Worm (Caenorhabditis elegans) whole organism, young adult: Measurements from ENCODE around the gene Y47A7.2.

ENCODE experiments used
- C06A6.2 ChIP-seq: fragments of 200-800 bp; sonication (Bioruptor generic); conservative IDR thresholded peaks from 2 replicates; pipeline ENCODE4 v1.3.6; 2022; ENCODE audit warnings: missing genetic modification characterization, missing compliant biosample characterization
- F39B2.1 ChIP-seq: fragments of 200-800 bp; sonication (Bioruptor generic); IDR thresholded peaks from 2 replicates; pipeline ENCODE4 v1.3.6; 2022; ENCODE audit warnings: missing genetic modification reagents, missing genetic modification characterization, missing compliant biosample characterization
- Y95B8A.8 ChIP-seq: fragments of 200-800 bp; sonication (Bioruptor generic); IDR thresholded peaks from 2 replicates; pipeline ENCODE4 v1.3.6; 2022; ENCODE audit warnings: missing genetic modification reagents, missing genetic modification characterization, missing compliant biosample characterization
- bed-2 ChIP-seq: fragments of 200-800 bp; sonication (Bioruptor generic); IDR thresholded peaks from 2 replicates; pipeline ENCODE4 v1.3.6; 2022; ENCODE audit warnings: missing genetic modification reagents, missing genetic modification characterization, missing compliant biosample characterization
- cebp-2 ChIP-seq: fragments of 200-800 bp; sonication (Bioruptor generic); IDR thresholded peaks from 2 replicates; pipeline ENCODE4 v1.3.6; 2022; ENCODE audit warnings: missing genetic modification characterization, missing compliant biosample characterization
- nhr-120 ChIP-seq: fragments of 200-800 bp; sonication (Bioruptor generic); IDR thresholded peaks from 2 replicates; pipeline ENCODE4 v1.3.6; 2022; ENCODE audit warnings: missing genetic modification characterization, missing compliant biosample characterization
- nhr-179 ChIP-seq: sonication (generic microtip); optimal IDR thresholded peaks from 2 replicates; lab custom pipeline; 2016; ENCODE audit warnings: mild to moderate bottlenecking, missing genetic modification characterization, missing compliant biosample characterization
- pha-4 ChIP-seq: fragments of 150-350 bp; sonication (generic microtip); optimal IDR thresholded peaks from 2 replicates; lab custom pipeline; 2014; ENCODE audit warnings: missing biosample characterization, missing genetic modification reagents, missing genetic modification characterization
- unc-62 ChIP-seq: fragments of 150-350 bp; optimal IDR thresholded peaks from 2 replicates; lab custom pipeline; 2014; ENCODE audit warnings: missing biosample characterization, missing genetic modification reagents, missing genetic modification characterization

- no peak for TF ChIP-seq C06A6.2 (GFP tag; lab: Robert Waterston, UW)
- TF ChIP-seq nhr-120 (GFP tag; lab: Robert Waterston, UW): no peak
- no peak for TF ChIP-seq pha-4 (tag; lab: Kevin White, UChicago)
- no peak for TF ChIP-seq F39B2.1
- TF ChIP-seq cebp-2 (GFP tag; lab: Robert Waterston, UW): no peak
- no peak for TF ChIP-seq bed-2
- no peak for TF ChIP-seq Y95B8A.8
- no peak for TF ChIP-seq nhr-179 (tag; lab: Kevin White, UChicago)
- no peak for TF ChIP-seq unc-62 (GFP tag; lab: Kevin White, UChicago)
These were observed 15.5 kb upstream of the Y47A7.2 start for ce11 chrV:5213674-5214073.
